Fruit fly (Drosophila melanogaster) whole organism, embryonic: ENCODE measurements around the gene side-III.

ENCODE experiments used
- Atf-2 ChIP-seq: fragments of 200-800 bp; sonication (Bioruptor generic); optimal IDR thresholded peaks from 2 replicates; lab custom pipeline; 2016; ENCODE audit warnings: missing biosample characterization, missing genetic modification characterization
- Awh ChIP-seq: fragments of 200-800 bp; sonication (Bioruptor generic); IDR thresholded peaks from 2 replicates; pipeline ENCODE4, ENCODE4 v1.3.6; 2022; ENCODE audit warnings: missing biosample characterization, missing genetic modification characterization
- CG10147 ChIP-seq: fragments of 200-800 bp; sonication (Bioruptor generic); optimal IDR thresholded peaks from 2 replicates; lab custom pipeline; 2019; ENCODE audit warnings: missing biosample characterization, mild to moderate bottlenecking, missing genetic modification characterization, moderate library complexity
- CG11093 ChIP-seq: fragments of 200-800 bp; sonication (Bioruptor generic); IDR thresholded peaks from 3 replicates; pipeline ENCODE4 v1.3.6; 2022; ENCODE audit warnings: missing biosample characterization, missing genetic modification characterization
- CG12744 ChIP-seq: fragments of 200-800 bp; sonication (Bioruptor generic); optimal IDR thresholded peaks from 2 replicates; lab custom pipeline; 2016; ENCODE audit warnings: missing biosample characterization, missing genetic modification characterization
- CG13123 ChIP-seq: fragments of 200-800 bp; sonication (Bioruptor generic); optimal IDR thresholded peaks from 2 replicates; lab custom pipeline; 2016; ENCODE audit warnings: missing biosample characterization, missing genetic modification characterization
- CG14441 ChIP-seq: fragments of 200-800 bp; sonication (Bioruptor generic); IDR thresholded peaks from 2 replicates; pipeline ENCODE4 v1.3.6; 2022; ENCODE audit warnings: missing biosample characterization, missing genetic modification characterization
- CG1602 ChIP-seq: fragments of 200-800 bp; sonication (Bioruptor generic); optimal IDR thresholded peaks from 3 replicates; lab custom pipeline; 2016; ENCODE audit warnings: missing biosample characterization, missing genetic modification characterization
- CG18764 ChIP-seq: fragments of 200-800 bp; sonication (Bioruptor generic); optimal IDR thresholded peaks from 3 replicates; lab custom pipeline; 2016; ENCODE audit warnings: missing biosample characterization, missing genetic modification characterization
- CG2129 ChIP-seq: fragments of 200-800 bp; sonication (Bioruptor generic); IDR thresholded peaks from 2 replicates; pipeline ENCODE4 v1.3.6; 2022; ENCODE audit warnings: missing biosample characterization, missing genetic modification characterization; ENCODE audit not compliant: partially characterized antibody
- CG2199 ChIP-seq: fragments of 200-800 bp; sonication (Bioruptor generic); IDR thresholded peaks from 3 replicates; pipeline ENCODE4 v1.3.6; 2022; ENCODE audit warnings: missing biosample characterization, missing genetic modification characterization
- CG31224 ChIP-seq: fragments of 200-800 bp; sonication (Bioruptor generic); IDR thresholded peaks from 2 replicates; pipeline ENCODE4 v1.3.6; 2022; ENCODE audit warnings: missing biosample characterization, missing genetic modification characterization
- CG4404 ChIP-seq: fragments of 200-800 bp; sonication (Bioruptor generic); IDR thresholded peaks from 2 replicates; pipeline ENCODE4 v1.3.6; 2022; ENCODE audit warnings: missing biosample characterization, missing genetic modification characterization
- CG6765 ChIP-seq: fragments of 200-800 bp; sonication (Bioruptor generic); optimal IDR thresholded peaks from 3 replicates; lab custom pipeline; 2017; ENCODE audit warnings: missing biosample characterization, mild to moderate bottlenecking, missing genetic modification characterization
- CG6854 ChIP-seq: fragments of 200-800 bp; sonication (Bioruptor generic); optimal IDR thresholded peaks from 3 replicates; lab custom pipeline; 2017; ENCODE audit warnings: missing biosample characterization, mild to moderate bottlenecking, missing genetic modification characterization
- CG7786 ChIP-seq: fragments of 200-800 bp; sonication (Bioruptor generic); optimal IDR thresholded peaks from 2 replicates; lab custom pipeline; 2016; ENCODE audit warnings: missing biosample characterization, missing genetic modification characterization
- CG7839 ChIP-seq: fragments of 200-800 bp; sonication (Bioruptor generic); optimal IDR thresholded peaks from 3 replicates; lab custom pipeline; 2018; ENCODE audit warnings: missing biosample characterization, mild to moderate bottlenecking, missing genetic modification characterization, moderate library complexity
- CG8290 ChIP-seq, 3 experiments: fragments of 200-800 bp; sonication (Bioruptor generic); optimal IDR thresholded peaks; 2 replicates each; lab custom pipeline; 2016 to 2019; ENCODE audit warnings: missing biosample characterization in 3 of 3, missing genetic modification characterization in 3 of 3, mild to moderate bottlenecking in 2 of 3, moderate library complexity in 1 of 3
- CrebB ChIP-seq: fragments of 200-800 bp; sonication (Bioruptor generic); optimal IDR thresholded peaks from 3 replicates; lab custom pipeline; 2018; ENCODE audit warnings: missing biosample characterization, mild to moderate bottlenecking, missing genetic modification characterization
- Drgx ChIP-seq: fragments of 200-800 bp; sonication (Bioruptor generic); IDR thresholded peaks from 2 replicates; pipeline ENCODE4 v1.3.6; 2022; ENCODE audit warnings: missing biosample characterization, missing genetic modification characterization
- Eip74EF ChIP-seq, 2 experiments: fragments of 200-800 bp in 1 of 2; fragments of >200 bp in 1 of 2; sonication (Bioruptor generic) in 1 of 2; optimal IDR thresholded peaks; 2 replicates each; lab custom pipeline; 2017 to 2019; ENCODE audit warnings: missing biosample characterization in 2 of 2, missing genetic modification characterization in 2 of 2, mild to moderate bottlenecking in 1 of 2, moderate library complexity in 1 of 2
- Elba2 ChIP-seq: fragments of 200-800 bp; sonication (Bioruptor generic); optimal IDR thresholded peaks from 3 replicates; lab custom pipeline; 2016; ENCODE audit warnings: missing biosample characterization, missing genetic modification characterization
- Gsc ChIP-seq: fragments of 200-800 bp; sonication (Bioruptor generic); IDR thresholded peaks from 2 replicates; pipeline ENCODE4 v1.3.6; 2022; ENCODE audit warnings: missing biosample characterization, missing genetic modification characterization
- Lim3 ChIP-seq: fragments of 200-800 bp; sonication (Bioruptor generic); IDR thresholded peaks from 2 replicates; pipeline ENCODE4 v1.3.6; 2022; ENCODE audit warnings: missing biosample characterization, missing genetic modification characterization
- Nf-YB ChIP-seq: fragments of 200-800 bp; sonication (Bioruptor generic); optimal IDR thresholded peaks from 3 replicates; lab custom pipeline; 2019; ENCODE audit warnings: missing biosample characterization, mild to moderate bottlenecking, missing genetic modification characterization, moderate library complexity
- Oaz ChIP-seq: fragments of 200-800 bp; sonication (Bioruptor generic); IDR thresholded peaks from 2 replicates; pipeline ENCODE4 v1.3.6; 2022; ENCODE audit warnings: missing biosample characterization, missing genetic modification characterization
- Oli ChIP-seq: fragments of 200-800 bp; sonication (Bioruptor generic); optimal IDR thresholded peaks from 2 replicates; lab custom pipeline; 2018; ENCODE audit warnings: missing biosample characterization, mild to moderate bottlenecking, missing genetic modification characterization, moderate library complexity
- Rfx ChIP-seq: fragments of 200-800 bp; sonication (Bioruptor generic); IDR thresholded peaks from 2 replicates; pipeline ENCODE4 v1.3.6; 2022; ENCODE audit warnings: missing biosample characterization, missing genetic modification characterization
- Sin3A ChIP-seq: fragments of >200 bp; optimal IDR thresholded peaks from 2 replicates; lab custom pipeline; 2018
- Sox100B ChIP-seq: fragments of 200-800 bp; sonication (Bioruptor generic); optimal IDR thresholded peaks from 3 replicates; lab custom pipeline; 2018; ENCODE audit warnings: missing biosample characterization, mild to moderate bottlenecking, missing genetic modification characterization
- Taf1 ChIP-seq: fragments of 200-800 bp; sonication (Bioruptor generic); IDR thresholded peaks from 2 replicates; pipeline ENCODE4 v1.3.6; 2022; ENCODE audit warnings: missing biosample characterization, missing genetic modification characterization
- amos ChIP-seq: fragments of 200-800 bp; sonication (Bioruptor generic); IDR thresholded peaks from 2 replicates; pipeline ENCODE4 v1.3.6; 2022; ENCODE audit warnings: missing biosample characterization, missing genetic modification characterization; ENCODE audit not compliant: partially characterized antibody
- chm ChIP-seq: fragments of 200-800 bp; sonication (Bioruptor generic); IDR thresholded peaks from 2 replicates; pipeline ENCODE4 v1.3.6; 2022; ENCODE audit warnings: missing biosample characterization, missing genetic modification characterization
- dati ChIP-seq: fragments of 200-800 bp; sonication (Bioruptor generic); IDR thresholded peaks from 2 replicates; pipeline ENCODE4 v1.3.6; 2022; ENCODE audit warnings: missing biosample characterization, missing genetic modification characterization
- ems ChIP-seq: fragments of 200-800 bp; sonication (Bioruptor generic); optimal IDR thresholded peaks from 3 replicates; lab custom pipeline; 2016; ENCODE audit warnings: missing biosample characterization, missing genetic modification characterization
- fd3F ChIP-seq: fragments of 200-800 bp; sonication (Bioruptor generic); optimal IDR thresholded peaks from 2 replicates; lab custom pipeline; 2018; ENCODE audit warnings: missing biosample characterization, mild to moderate bottlenecking, missing genetic modification characterization, moderate library complexity
- ftz-f1 ChIP-seq: fragments of 200-800 bp; sonication (Bioruptor generic); optimal IDR thresholded peaks from 2 replicates; lab custom pipeline; 2016; ENCODE audit warnings: missing biosample characterization, missing genetic modification characterization
- hb ChIP-seq: fragments of 200-800 bp; sonication (Bioruptor generic); IDR thresholded peaks from 3 replicates; pipeline ENCODE4 v1.3.6; 2022; ENCODE audit warnings: missing biosample characterization, missing genetic modification characterization; ENCODE audit not compliant: partially characterized antibody
- hbn ChIP-seq: fragments of 200-800 bp; sonication (Bioruptor generic); IDR thresholded peaks from 2 replicates; pipeline ENCODE4 v1.3.6; 2022; ENCODE audit warnings: missing biosample characterization, missing genetic modification characterization; ENCODE audit not compliant: partially characterized antibody
- maf-S ChIP-seq: fragments of 200-800 bp; sonication (Bioruptor generic); optimal IDR thresholded peaks from 2 replicates; lab custom pipeline; 2016; ENCODE audit warnings: missing biosample characterization, missing genetic modification characterization
- pita ChIP-seq: fragments of 200-800 bp; sonication (Bioruptor generic); optimal IDR thresholded peaks from 2 replicates; lab custom pipeline; 2017; ENCODE audit warnings: missing biosample characterization, mild to moderate bottlenecking, missing genetic modification characterization
- ro ChIP-seq: fragments of 200-800 bp; sonication (Bioruptor generic); IDR thresholded peaks from 2 replicates; pipeline ENCODE4 v1.3.6; 2022; ENCODE audit warnings: missing biosample characterization, missing genetic modification characterization
- sens ChIP-seq: fragments of 200-800 bp; sonication (Bioruptor generic); peaks from one replicate; lab custom pipeline; 2016; ENCODE audit warnings: missing biosample characterization, missing genetic modification characterization
- sens-2 ChIP-seq: fragments of 200-800 bp; sonication (Bioruptor generic); IDR thresholded peaks from 2 replicates; pipeline ENCODE4 v1.3.6; 2022; ENCODE audit warnings: missing biosample characterization, missing genetic modification characterization
- seq ChIP-seq: fragments of 200-800 bp; sonication (Bioruptor generic); IDR thresholded peaks from 2 replicates; pipeline ENCODE4 v1.3.6; 2022; ENCODE audit warnings: missing biosample characterization, missing genetic modification characterization
- shn ChIP-seq: fragments of 200-800 bp; sonication (Bioruptor generic); optimal IDR thresholded peaks from 3 replicates; lab custom pipeline; 2016; ENCODE audit warnings: missing biosample characterization, missing genetic modification characterization
- ssp ChIP-seq: fragments of 200-800 bp; sonication (Bioruptor generic); IDR thresholded peaks from 2 replicates; pipeline ENCODE4 v1.3.6; 2022; ENCODE audit warnings: missing biosample characterization, missing genetic modification characterization
- tin ChIP-seq: fragments of 200-800 bp; sonication (Bioruptor generic); optimal IDR thresholded peaks from 3 replicates; lab custom pipeline; 2016; ENCODE audit warnings: missing biosample characterization, missing genetic modification characterization
- tup ChIP-seq: fragments of 200-800 bp; sonication (Bioruptor generic); optimal IDR thresholded peaks from 2 replicates; lab custom pipeline; 2016; ENCODE audit warnings: missing biosample characterization, mild to moderate bottlenecking, missing genetic modification characterization, moderate library complexity
- twi ChIP-seq: fragments of 200-800 bp; optimal IDR thresholded peaks from 2 replicates; lab custom pipeline; 2019; ENCODE audit warnings: missing biosample characterization, mild to moderate bottlenecking, missing genetic modification characterization, moderate library complexity
- unpg ChIP-seq: fragments of 200-800 bp; sonication (Bioruptor generic); optimal IDR thresholded peaks from 3 replicates; lab custom pipeline; 2018; ENCODE audit warnings: missing biosample characterization, mild to moderate bottlenecking, missing genetic modification characterization, moderate library complexity
- yki ChIP-seq: fragments of >200 bp; optimal IDR thresholded peaks from 3 replicates; lab custom pipeline; 2018

The side-III gene

DNA sequence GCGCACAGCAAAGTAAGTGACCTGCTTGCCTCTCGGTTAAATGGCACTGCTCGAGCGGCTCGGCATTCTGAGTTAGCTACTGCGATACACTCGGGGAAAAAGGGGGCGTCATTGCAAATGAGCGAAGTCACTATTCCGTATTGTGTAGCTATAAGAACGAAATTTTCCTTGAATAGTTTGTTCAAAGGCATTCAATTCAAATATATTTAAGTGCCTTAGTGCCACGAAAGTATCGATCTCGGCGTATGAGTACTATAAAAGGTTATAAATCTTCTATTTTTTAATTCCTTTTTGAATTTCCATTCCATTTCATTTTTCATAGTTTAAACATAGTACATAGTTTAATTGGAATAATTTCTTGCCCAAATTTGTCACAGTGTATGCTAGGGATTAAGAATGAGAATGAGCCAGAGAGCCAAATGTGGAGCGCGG is 38.9 kb upstream of the side-III start (continued):
- TF ChIP-seq fd3F (GFP tag; lab: Kevin White, UChicago) (peak; percentile 16), CG2199 (GFP tag; lab: Robert Waterston, UW) (no peak), maf-S (no peak), ftz-f1 (GFP tag; lab: Kevin White, UChicago) (no peak), CG12744 (GFP tag; lab: Kevin White, UChicago) (no peak), Drgx (GFP tag; lab: Robert Waterston, UW) (no peak), CG6765 (GFP tag; lab: Kevin White, UChicago) (peak; percentile 19), tup (no peak), hbn (GFP tag; lab: Robert Waterston, UW) (no peak), Eip74EF (GFP tag; optimal IDR thresholded peaks at IDR 0.05; lab: Kevin White, UChicago) (peak in 1 of 2 experiments; percentile 55), yki (lab: Kevin White, UChicago) (no peak), CG31224 (GFP tag; lab: Robert Waterston, UW) (no peak), Lim3 (GFP tag; lab: Robert Waterston, UW) (no peak), Gsc (GFP tag; lab: Robert Waterston, UW) (no peak), CG13123 (peak; percentile 18), CG4404 (GFP tag; lab: Robert Waterston, UW) (0 out of 2 replicates have a peak, but pooled peaks have one; percentile 9), Rfx (0 out of 2 replicates have a peak, but pooled peaks have one; percentile 17), dati (GFP tag; lab: Robert Waterston, UW) (no peak), CG1602 (GFP tag; lab: Kevin White, UChicago) (peak; percentile 9), sens (GFP tag; lab: Kevin White, UChicago) (peak; percentile 91), unpg (GFP tag; lab: Kevin White, UChicago) (peak; percentile 47), CrebB (no peak), ro (GFP tag; lab: Robert Waterston, UW) (no peak), ems (peak; percentile 27), ssp (no peak), sens-2 (GFP tag; lab: Robert Waterston, UW) (no peak), Sin3A (lab: Kevin White, UChicago) (no peak), CG8290 (GFP tag; optimal IDR thresholded peaks at IDR 0.05; lab: Kevin White, UChicago) (no peak), CG8290 (tag; optimal IDR thresholded peaks at IDR 0.05; lab: Kevin White, UChicago) (no peak), CG11093 (GFP tag; lab: Robert Waterston, UW) (no peak), chm (GFP tag; lab: Robert Waterston, UW) (no peak), CG18764 (no peak), pita (no peak), Taf1 (GFP tag; lab: Robert Waterston, UW) (no peak), Sox100B (GFP tag; lab: Kevin White, UChicago) (peak; percentile 67), tin (GFP tag; lab: Kevin White, UChicago) (peak; percentile 13), Oaz (GFP tag; lab: Robert Waterston, UW) (no peak), Atf-2 (GFP tag; lab: Kevin White, UChicago) (peak; percentile 30), Nf-YB (GFP tag; lab: Kevin White, UChicago) (peak; percentile 9), CG7786 (GFP tag; lab: Kevin White, UChicago) (no peak), CG7839 (peak; percentile 67), twi (no peak), shn (GFP tag; lab: Kevin White, UChicago) (peak; percentile 7), CG2129 (GFP tag; lab: Robert Waterston, UW) (no peak), Oli (tag; lab: Kevin White, UChicago) (peak; percentile 73), hb (GFP tag; lab: Robert Waterston, UW) (no peak), CG10147 (peak; percentile 39), Elba2 (GFP tag; lab: Kevin White, UChicago) (no peak), CG14441 (GFP tag; lab: Robert Waterston, UW) (peak; percentile 15; the same call in 1 of the 2 replicates), seq (GFP tag; lab: Robert Waterston, UW) (no peak), Awh (no peak), amos (GFP tag; lab: Robert Waterston, UW) (no peak), CG6854 (no peak)
